Worm (Caenorhabditis elegans) whole organism, early embryonic: ENCODE data around the gene dgn-3.
"Not testable (repeated sequence)": the region's sequence is repeated elsewhere in the genome, so short reads cannot be mapped to it uniquely, and the experiment has no call there.

Experiments used
- ceh-36 ChIP-seq: sonication (generic microtip); optimal IDR thresholded peaks from 2 replicates; lab custom pipeline; 2016; ENCODE audit warnings: missing genetic modification characterization, inconsistent platforms, missing compliant biosample characterization
- pes-1 ChIP-seq: fragments of 200-800 bp; sonication (Bioruptor generic); IDR thresholded peaks from 2 replicates; pipeline ENCODE4 v1.3.6; 2022; ENCODE audit warnings: missing genetic modification reagents, missing genetic modification characterization, missing compliant biosample characterization

DNA sequence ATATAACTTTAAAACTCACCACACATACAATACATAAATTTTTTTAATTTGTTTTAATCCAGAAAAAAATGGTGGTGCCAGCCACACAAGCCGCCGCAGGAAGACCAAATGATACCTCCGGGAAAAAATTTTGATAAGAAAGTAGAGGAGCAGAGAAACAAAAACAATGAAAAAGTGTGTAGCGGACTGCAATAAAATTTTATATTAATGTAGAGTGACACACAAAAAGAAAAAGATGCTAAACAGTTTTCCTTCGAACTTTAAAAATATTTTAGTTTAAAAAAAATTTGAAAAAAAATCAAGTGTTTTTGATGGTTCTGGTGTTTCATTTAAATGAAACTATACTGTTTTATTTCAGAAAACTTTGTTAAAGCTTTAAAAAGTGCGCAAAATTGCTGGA lies 39.7 kb upstream of the dgn-3 start, which contains the start of gene C36C9.12:
- TF ChIP-seq ceh-36; pes-1 (GFP tag; lab: Robert Waterston, UW): not testable (repeated sequence)
